Worm (Caenorhabditis elegans) whole organism, L1 larva: Measurements from ENCODE around the gene gsnl-1.

ENCODE experiments used
- C04F5.9 ChIP-seq: sonication (generic microtip); optimal IDR thresholded peaks from 2 replicates; lab custom pipeline; 2016; ENCODE audit warnings: missing genetic modification characterization, missing compliant biosample characterization
- ets-5 ChIP-seq: fragments of 200-800 bp; sonication (Bioruptor generic); IDR thresholded peaks from 2 replicates; pipeline ENCODE4 v1.3.6; 2022; ENCODE audit warnings: missing genetic modification characterization, missing compliant biosample characterization
- irx-1 ChIP-seq: sonication (generic microtip); optimal IDR thresholded peaks from 2 replicates; lab custom pipeline; 2016; ENCODE audit warnings: missing genetic modification characterization, missing compliant biosample characterization
- mdl-1 ChIP-seq, 2 experiments: fragments of 150-350 bp; optimal IDR thresholded peaks; 2 replicates each; lab custom pipeline; 2014 to 2017; ENCODE audit warnings: missing biosample characterization in 2 of 2, missing genetic modification characterization in 2 of 2, inconsistent platforms in 1 of 2
- mep-1 ChIP-seq: fragments of 150-350 bp; optimal IDR thresholded peaks from 2 replicates; lab custom pipeline; 2014; ENCODE audit warnings: missing biosample characterization, missing genetic modification characterization
- snpc-4 ChIP-seq: fragments of 150-350 bp; optimal IDR thresholded peaks from 2 replicates; lab custom pipeline; 2014; ENCODE audit warnings: missing biosample characterization, missing genetic modification characterization
- unc-130 ChIP-seq: fragments of 150-350 bp; optimal IDR thresholded peaks from 2 replicates; lab custom pipeline; 2017; ENCODE audit warnings: missing biosample characterization, missing genetic modification characterization, inconsistent platforms
- vab-15 ChIP-seq: sonication (generic microtip); optimal IDR thresholded peaks from 2 replicates; lab custom pipeline; 2017; ENCODE audit warnings: missing genotype, mild to moderate bottlenecking, missing genetic modification characterization, missing compliant biosample characterization

ce11 chrV:9527984-9528383 is 31.1 kb downstream of the gsnl-1 start:
- TF ChIP-seq mep-1: no peak
- no peak for TF ChIP-seq C04F5.9 (tag; lab: Kevin White, UChicago)
- no peak for TF ChIP-seq vab-15 (tag; lab: Kevin White, UChicago)
- TF ChIP-seq mdl-1 (tag; optimal IDR thresholded peaks at IDR 0.05; lab: Kevin White, UChicago): no peak
- no peak for TF ChIP-seq snpc-4 (tag; lab: Kevin White, UChicago)
- TF ChIP-seq irx-1 (tag; lab: Kevin White, UChicago): no peak
- TF ChIP-seq unc-130 (tag; lab: Kevin White, UChicago): no peak
- TF ChIP-seq ets-5 (GFP tag; lab: Robert Waterston, UW): no peak
